Fruit fly (Drosophila melanogaster) Kc167 (cell line): ENCODE measurements around the gene CG34265.

Experiments used
- Myc ChIP-seq: fragments of >200 bp; optimal IDR thresholded peaks from 2 replicates; lab custom pipeline; 2017; ENCODE audit warnings: missing external identifiers
- Sin3A ChIP-seq: fragments of >200 bp; optimal IDR thresholded peaks from 2 replicates; lab custom pipeline; 2018; ENCODE audit warnings: missing external identifiers
- h ChIP-seq: fragments of >200 bp; optimal IDR thresholded peaks from 3 replicates; lab custom pipeline; 2018; ENCODE audit warnings: missing external identifiers
- insv ChIP-seq: fragments of >200 bp; optimal IDR thresholded peaks from 3 replicates; lab custom pipeline; 2018; ENCODE audit warnings: missing external identifiers
- psq ChIP-seq: fragments of >200 bp; optimal IDR thresholded peaks from 2 replicates; lab custom pipeline; 2017; ENCODE audit warnings: missing external identifiers
- ttk ChIP-seq: sonication (Bioruptor generic); optimal IDR thresholded peaks from 2 replicates; lab custom pipeline; 2017; ENCODE audit warnings: missing external identifiers

dm6 chr3L:3314696-3315095, 46.4 kb downstream of the CG34265 start, which contains the start of gene Drsl3:
- TF ChIP-seq psq (lab: Kevin White, UChicago) (no peak), Sin3A (lab: Kevin White, UChicago) (no peak), ttk (lab: Kevin White, UChicago) (no peak), h (no peak), insv (no peak), Myc (lab: Kevin White, UChicago) (no peak)
